Worm (Caenorhabditis elegans): ENCODE results near the gene ent-2.

ent-2 gene

ce11 chrX:15567986-15568940 lies 32.6 kb upstream of the ent-2 start, which contains the start of gene dyn-1:
TSS of gene dyn-1 (plus strand) at chrX:15568890.
- peak; percentile 8 for TF ChIP-seq B0310.2 (tag; optimal IDR thresholded peaks at IDR 0.05)
- TF ChIP-seq pes-1 (GFP tag; IDR thresholded peaks at IDR 0.05): no peak
- peak; percentile 50 for TF ChIP-seq hmg-4 (GFP tag; optimal IDR thresholded peaks at IDR 0.05)
- peak; percentile 3 for TF ChIP-seq aly-1 (tag; optimal IDR thresholded peaks at IDR 0.05)
- no peak for TF ChIP-seq tra-4 (tag; optimal IDR thresholded peaks at IDR 0.05)
- TF ChIP-seq hmbx-1 (tag; optimal IDR thresholded peaks at IDR 0.05): no peak
- no peak for TF ChIP-seq ceh-36 (tag; optimal IDR thresholded peaks at IDR 0.05)

DNA sequence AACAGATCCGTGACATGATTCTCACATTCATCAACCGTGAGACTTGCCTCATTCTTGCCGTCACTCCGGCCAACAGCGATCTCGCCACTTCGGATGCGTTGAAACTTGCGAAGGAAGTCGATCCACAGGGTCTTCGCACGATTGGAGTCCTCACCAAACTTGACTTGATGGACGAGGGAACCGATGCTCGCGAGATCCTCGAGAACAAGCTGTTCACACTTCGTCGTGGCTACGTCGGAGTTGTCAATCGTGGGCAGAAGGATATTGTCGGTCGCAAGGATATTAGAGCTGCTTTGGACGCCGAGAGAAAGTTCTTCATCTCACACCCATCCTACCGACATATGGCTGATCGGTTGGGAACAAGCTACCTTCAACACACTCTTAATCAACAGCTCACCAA lies 31.2 kb upstream of the ent-2 start:
- TF ChIP-seq B0310.2 (tag; optimal IDR thresholded peaks at IDR 0.05) (no peak), flt-1 (GFP tag; IDR thresholded peaks at IDR 0.05) (no peak), ceh-13 (GFP tag; optimal IDR thresholded peaks at IDR 0.05) (no peak), scrt-1 (GFP tag; IDR thresholded peaks at IDR 0.05) (no peak), ceh-36 (tag; optimal IDR thresholded peaks at IDR 0.05) (no peak), hmg-4 (GFP tag; optimal IDR thresholded peaks at IDR 0.05) (no peak), hnd-1 (tag; optimal IDR thresholded peaks at IDR 0.05) (no peak), hmbx-1 (tag; optimal IDR thresholded peaks at IDR 0.05) (no peak)

DNA sequence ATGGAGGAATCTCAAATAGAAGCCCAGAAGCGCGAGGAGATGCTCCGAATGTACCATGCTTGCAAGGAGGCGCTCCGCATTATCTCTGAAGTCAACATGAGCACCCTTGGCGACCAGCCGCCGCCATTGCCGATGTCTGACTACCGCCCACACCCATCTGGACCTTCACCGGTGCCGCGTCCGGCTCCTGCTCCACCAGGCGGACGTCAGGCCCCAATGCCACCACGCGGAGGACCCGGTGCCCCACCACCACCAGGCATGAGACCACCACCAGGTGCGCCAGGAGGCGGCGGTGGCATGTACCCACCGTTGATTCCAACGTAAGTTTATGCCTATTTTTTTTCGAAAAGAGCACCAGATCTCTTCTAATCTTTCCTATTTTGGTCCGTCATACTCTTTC lies 28.8 kb upstream of the ent-2 start:
- peak; percentile 5 for TF ChIP-seq aly-1 (tag; optimal IDR thresholded peaks at IDR 0.05)
- TF ChIP-seq F13C5.2 (tag; optimal IDR thresholded peaks at IDR 0.05): no peak

DNA sequence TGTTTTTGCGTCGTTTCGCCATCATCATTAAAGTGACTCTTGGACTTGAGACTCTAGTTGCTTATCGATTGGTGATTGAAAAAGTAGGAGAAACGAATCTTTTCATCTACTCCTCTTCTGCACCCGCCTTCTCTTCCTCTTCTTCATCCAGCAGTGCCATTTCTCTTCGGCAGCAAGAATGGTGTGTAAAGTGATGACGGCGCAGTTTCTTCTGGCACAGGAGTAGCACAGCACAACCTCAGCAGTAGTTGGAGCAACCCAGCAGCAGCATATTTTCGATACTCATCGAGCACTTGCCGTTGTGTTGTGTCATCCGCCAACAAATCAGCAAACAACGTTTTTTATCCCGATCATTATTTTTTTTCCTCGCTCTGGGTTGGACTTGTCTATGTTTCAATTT lies 25.4 kb upstream of the ent-2 start:
- no peak for TF ChIP-seq hmbx-1 (tag; optimal IDR thresholded peaks at IDR 0.05)
- TF ChIP-seq pes-1 (GFP tag; IDR thresholded peaks at IDR 0.05): no peak
- TF ChIP-seq ets-7 (tag; optimal IDR thresholded peaks at IDR 0.05): no peak
- no peak for TF ChIP-seq hmg-4 (GFP tag; optimal IDR thresholded peaks at IDR 0.05)
- no peak for TF ChIP-seq ceh-36 (tag; optimal IDR thresholded peaks at IDR 0.05)
- no peak for TF ChIP-seq scrt-1 (GFP tag; IDR thresholded peaks at IDR 0.05)
- no peak for TF ChIP-seq tbx-11 (GFP tag; IDR thresholded peaks at IDR 0.05)
- no peak for TF ChIP-seq flt-1 (GFP tag; IDR thresholded peaks at IDR 0.05)
- TF ChIP-seq hnd-1 (tag; optimal IDR thresholded peaks at IDR 0.05): no peak
- no peak for TF ChIP-seq tra-4 (tag; optimal IDR thresholded peaks at IDR 0.05)
- no peak for TF ChIP-seq B0310.2 (tag; optimal IDR thresholded peaks at IDR 0.05)

- no peak for TF ChIP-seq scrt-1 (GFP tag; IDR thresholded peaks at IDR 0.05)
Observed at ce11 chrX:15576942-15577341, 23.9 kb upstream of the ent-2 start, which contains the start of gene K09A9.6. TSS of gene K09A9.6 (plus strand) at chrX:15577242.

- TF ChIP-seq hmbx-1 (tag; optimal IDR thresholded peaks at IDR 0.05): no peak
Observed at ce11 chrX:15585144-15585543, 15.7 kb upstream of the ent-2 start.

- TF ChIP-seq F13C5.2 (tag; optimal IDR thresholded peaks at IDR 0.05): no peak
- no peak for TF ChIP-seq pes-1 (GFP tag; IDR thresholded peaks at IDR 0.05)
- no peak for TF ChIP-seq ama-1 (optimal IDR thresholded peaks at IDR 0.05)
- TF ChIP-seq tbx-11 (GFP tag; IDR thresholded peaks at IDR 0.05): no peak
- no peak for TF ChIP-seq hmbx-1 (tag; optimal IDR thresholded peaks at IDR 0.05)
- no peak for TF ChIP-seq aly-1 (tag; optimal IDR thresholded peaks at IDR 0.05)
- TF ChIP-seq ceh-13 (GFP tag; optimal IDR thresholded peaks at IDR 0.05): no peak
- TF ChIP-seq B0310.2 (tag; optimal IDR thresholded peaks at IDR 0.05): no peak
- no peak for TF ChIP-seq flt-1 (GFP tag; IDR thresholded peaks at IDR 0.05)
- no peak for TF ChIP-seq tra-4 (tag; optimal IDR thresholded peaks at IDR 0.05)
- TF ChIP-seq hnd-1 (tag; optimal IDR thresholded peaks at IDR 0.05): no peak
- TF ChIP-seq ets-7 (tag; optimal IDR thresholded peaks at IDR 0.05): no peak
- no peak for TF ChIP-seq tbx-37 (GFP tag; conservative IDR thresholded peaks at IDR 0.05)
- no peak for TF ChIP-seq ceh-36 (tag; optimal IDR thresholded peaks at IDR 0.05)
- TF ChIP-seq hmg-4 (GFP tag; optimal IDR thresholded peaks at IDR 0.05): no peak
- TF ChIP-seq sea-1 (GFP tag; conservative IDR thresholded peaks at IDR 0.05): no peak
- TF ChIP-seq scrt-1 (GFP tag; IDR thresholded peaks at IDR 0.05): no peak
Observed at ce11 chrX:15586192-15586591, 14.7 kb upstream of the ent-2 start.

DNA sequence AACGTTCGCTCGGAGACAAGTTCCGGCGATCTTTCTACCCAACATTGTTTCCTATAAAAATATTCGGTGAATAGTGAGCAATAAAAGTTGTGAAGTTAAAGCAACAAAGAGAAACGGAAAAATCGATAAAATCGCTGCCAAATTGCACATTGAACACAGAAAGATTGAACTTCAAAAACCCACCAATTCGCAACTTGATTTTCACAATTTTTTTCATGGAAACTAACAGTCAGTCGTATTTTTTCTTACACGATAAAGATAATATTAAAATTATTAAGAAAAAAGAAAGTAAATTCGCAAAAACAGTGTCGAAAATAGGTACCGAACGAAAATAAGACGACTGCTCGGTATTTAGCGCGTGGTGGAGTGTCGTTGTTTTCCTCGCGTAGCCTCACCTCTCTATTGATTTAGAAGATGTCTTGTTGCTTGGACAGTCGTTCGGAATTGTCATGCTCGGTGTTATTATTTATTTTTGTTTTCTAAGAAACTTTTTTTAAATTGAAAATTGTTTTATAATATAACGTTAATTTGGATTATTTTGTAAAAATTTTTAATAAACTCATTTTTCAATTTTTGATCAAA lies 10.4 kb upstream of the ent-2 start, which contains the start of gene gas-1:
gas-1 (minus strand) TSS at position 51 of the 582 bp plus-strand sequence.
- TF ChIP-seq aly-1 (tag; optimal IDR thresholded peaks at IDR 0.05) (no peak), scrt-1 (GFP tag; IDR thresholded peaks at IDR 0.05) (no peak), sea-1 (GFP tag; conservative IDR thresholded peaks at IDR 0.05) (no peak), ceh-13 (GFP tag; optimal IDR thresholded peaks at IDR 0.05) (no peak), hmbx-1 (tag; optimal IDR thresholded peaks at IDR 0.05) (no peak), ets-7 (tag; optimal IDR thresholded peaks at IDR 0.05) (no peak), pes-1 (GFP tag; IDR thresholded peaks at IDR 0.05) (no peak), F13C5.2 (tag; optimal IDR thresholded peaks at IDR 0.05) (no peak), B0310.2 (tag; optimal IDR thresholded peaks at IDR 0.05) (no peak)
